Worm (Caenorhabditis elegans) whole organism, late embryonic: ENCODE measurements around the gene nhr-212.

Experiments
- ama-1 ChIP-seq: fragments of 150-350 bp; optimal IDR thresholded peaks from 2 replicates; lab custom pipeline; 2014
- ceh-2 ChIP-seq: sonication (generic microtip); optimal IDR thresholded peaks from 2 replicates; lab custom pipeline; 2016; ENCODE audit warnings: missing genotype, missing genetic modification characterization, missing compliant biosample characterization
- ceh-31 ChIP-seq: sonication (generic microtip); optimal IDR thresholded peaks from 2 replicates; lab custom pipeline; 2016; ENCODE audit warnings: missing genetic modification characterization, missing compliant biosample characterization
- elt-2 ChIP-seq: sonication (generic microtip); optimal IDR thresholded peaks from 2 replicates; lab custom pipeline; 2016; ENCODE audit warnings: missing genetic modification reagents, missing genetic modification characterization, missing compliant biosample characterization
- odd-2 ChIP-seq: sonication (generic microtip); optimal IDR thresholded peaks from 2 replicates; lab custom pipeline; 2017; ENCODE audit warnings: antibody characterized with exemption, mild to moderate bottlenecking, missing genetic modification characterization, missing compliant biosample characterization
- unc-55 ChIP-seq: sonication (generic microtip); optimal IDR thresholded peaks from 2 replicates; lab custom pipeline; 2017; ENCODE audit warnings: missing biosample characterization, missing genetic modification reagents, missing genetic modification characterization

ce11 chrV:489320-489719 is 4.7 kb downstream of the nhr-212 start, which contains the start of gene nhr-106:
- TF ChIP-seq odd-2 = no peak
- TF ChIP-seq ceh-2 = no peak
- no peak for TF ChIP-seq ceh-31 (tag; lab: Kevin White, UChicago)
- no peak for TF ChIP-seq ama-1 (lab: Kevin White, UChicago)
- no peak for TF ChIP-seq elt-2 (tag; lab: Kevin White, UChicago)
- no peak for TF ChIP-seq unc-55 (GFP tag; lab: Kevin White, UChicago)
